Fruit fly (Drosophila melanogaster) whole organism, prepupa: ENCODE results near the gene CG17440.

Source experiments
- CG10631 ChIP-seq: fragments of 200-800 bp; sonication (Bioruptor generic); optimal IDR thresholded peaks from 2 replicates; lab custom pipeline; 2016; ENCODE audit warnings: missing biosample characterization, missing genetic modification characterization
- CG1621 ChIP-seq: fragments of 200-800 bp; sonication (Bioruptor generic); optimal IDR thresholded peaks from 3 replicates; lab custom pipeline; 2018; ENCODE audit warnings: missing biosample characterization, mild to moderate bottlenecking, missing genetic modification characterization
- CG3032 ChIP-seq: fragments of 200-800 bp; optimal IDR thresholded peaks from 2 replicates; lab custom pipeline; 2019; ENCODE audit warnings: missing biosample characterization, mild to moderate bottlenecking, missing genetic modification characterization, moderate library complexity
- CG6808 ChIP-seq: fragments of 200-800 bp; sonication (Bioruptor generic); optimal IDR thresholded peaks from 3 replicates; lab custom pipeline; 2017; ENCODE audit warnings: missing biosample characterization, missing genetic modification characterization, mild to moderate bottlenecking, moderate library complexity, missing genetic modification reagents
- Eip78C ChIP-seq: fragments of 200-800 bp; sonication (Bioruptor generic); peaks from one replicate; lab custom pipeline; 2016; ENCODE audit warnings: missing biosample characterization, missing genetic modification characterization
- Gug ChIP-seq: fragments of 200-800 bp; sonication (Bioruptor generic); IDR thresholded peaks from 2 replicates; pipeline ENCODE4 v1.3.6; 2022; ENCODE audit warnings: missing biosample characterization, missing genetic modification characterization
- Hr38 ChIP-seq: sonication (Bioruptor generic); optimal IDR thresholded peaks from 2 replicates; lab custom pipeline; 2016; ENCODE audit warnings: missing biosample characterization, missing genetic modification characterization
- Met ChIP-seq: fragments of 200-800 bp; sonication (Bioruptor generic); optimal IDR thresholded peaks from 3 replicates; lab custom pipeline; 2016; ENCODE audit warnings: missing biosample characterization, missing genetic modification characterization

DNA sequence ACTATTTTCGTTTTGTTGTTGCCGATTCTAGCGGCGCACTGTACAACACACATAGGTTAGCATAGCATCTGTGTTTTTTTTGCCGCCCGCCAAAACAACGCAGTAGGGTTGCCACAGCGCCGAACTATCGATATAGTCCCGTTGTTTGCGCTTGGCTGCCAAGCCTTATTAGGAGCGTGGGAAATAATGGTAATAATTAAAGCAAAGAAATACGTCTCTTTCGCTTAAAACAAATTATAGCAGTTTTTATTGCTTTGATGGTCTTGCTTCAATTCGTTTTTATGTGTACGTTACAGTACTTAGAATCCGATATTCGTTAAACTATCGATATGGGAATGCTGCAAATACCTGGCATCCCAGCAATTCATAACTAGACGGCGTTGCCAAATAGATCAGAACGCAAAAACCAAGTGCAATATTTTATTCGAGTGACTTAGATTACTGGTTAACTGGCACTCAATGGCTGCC is 26.3 kb downstream of the CG17440 start, which contains the start of the genes mxc and Larp7:
- no peak for TF ChIP-seq Met (GFP tag; lab: Kevin White, UChicago)
- no peak for TF ChIP-seq Eip78C (GFP tag; lab: Kevin White, UChicago)
- no peak for TF ChIP-seq CG10631 (GFP tag; lab: Kevin White, UChicago)
- peak; percentile 65 for TF ChIP-seq CG3032 (tag; lab: Kevin White, UChicago)
- peak; percentile 40 for TF ChIP-seq Gug (GFP tag; lab: Robert Waterston, UW)
- no peak for TF ChIP-seq CG1621 (tag; lab: Kevin White, UChicago)
- TF ChIP-seq CG6808 (GFP tag; lab: Kevin White, UChicago): no peak
- no peak for TF ChIP-seq Hr38 (GFP tag; lab: Kevin White, UChicago)
